Worm (Caenorhabditis elegans) whole organism, L2 larva: ENCODE results near the gene clec-265.

Source experiments
- alr-1 ChIP-seq: fragments of 150-350 bp; optimal IDR thresholded peaks from 2 replicates; lab custom pipeline; 2014; ENCODE audit warnings: missing biosample characterization, missing genetic modification characterization
- ama-1 ChIP-seq: fragments of 150-350 bp; optimal IDR thresholded peaks from 2 replicates; lab custom pipeline; 2018; ENCODE audit warnings: inconsistent platforms
- egl-27 ChIP-seq: sonication (generic microtip); optimal IDR thresholded peaks from 3 replicates; lab custom pipeline; 2017; ENCODE audit warnings: missing biosample characterization, missing genetic modification reagents, missing genetic modification characterization
- lin-13 ChIP-seq: fragments of 150-350 bp; optimal IDR thresholded peaks from 2 replicates; lab custom pipeline; 2014; ENCODE audit warnings: missing biosample characterization, missing genetic modification reagents, missing genetic modification characterization
- nhr-10 ChIP-seq: sonication (generic microtip); optimal IDR thresholded peaks from 2 replicates; lab custom pipeline; 2017; ENCODE audit warnings: missing biosample characterization, missing genetic modification characterization
- nhr-11 ChIP-seq: fragments of 150-350 bp; optimal IDR thresholded peaks from 2 replicates; lab custom pipeline; 2014; ENCODE audit warnings: missing biosample characterization, missing genetic modification characterization
- nhr-12 ChIP-seq: fragments of 150-350 bp; optimal IDR thresholded peaks from 2 replicates; lab custom pipeline; 2014; ENCODE audit warnings: missing biosample characterization, missing genetic modification characterization
- nhr-21 ChIP-seq: fragments of 150-350 bp; optimal IDR thresholded peaks from 2 replicates; lab custom pipeline; 2014; ENCODE audit warnings: missing biosample characterization, missing genetic modification characterization
- nhr-25 ChIP-seq: fragments of 150-350 bp; sonication (generic microtip); optimal IDR thresholded peaks from 3 replicates; lab custom pipeline; 2014; ENCODE audit warnings: missing biosample characterization, missing genetic modification characterization
- nhr-77 ChIP-seq: fragments of 150-350 bp; optimal IDR thresholded peaks from 2 replicates; lab custom pipeline; 2014; ENCODE audit warnings: missing biosample characterization, missing genetic modification characterization
- skn-1 ChIP-seq: sonication (generic microtip); optimal IDR thresholded peaks from 2 replicates; lab custom pipeline; 2017; ENCODE audit warnings: missing biosample characterization, missing genetic modification characterization
- unc-62 ChIP-seq: fragments of 150-350 bp; optimal IDR thresholded peaks from 2 replicates; lab custom pipeline; 2014; ENCODE audit warnings: missing biosample characterization, missing genetic modification reagents, missing genetic modification characterization

DNA sequence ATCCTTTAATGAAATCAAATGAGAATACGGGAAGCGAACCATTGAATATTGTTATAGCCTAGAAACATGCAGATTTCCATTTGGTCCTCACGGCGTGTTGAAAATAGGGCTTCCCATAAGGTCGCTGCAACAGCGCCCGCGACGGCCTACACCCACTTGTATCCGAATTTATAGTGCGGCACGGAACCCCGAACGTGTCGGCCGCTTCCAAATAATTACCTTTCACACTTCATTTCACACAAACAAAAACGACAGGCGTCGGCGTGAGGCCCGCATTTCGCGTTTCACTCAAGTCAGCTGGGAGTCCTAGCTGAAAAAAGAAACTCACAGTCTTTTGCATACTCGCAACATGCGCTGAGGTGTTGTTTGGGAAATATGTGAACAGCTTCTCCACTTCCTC is 1.9 kb downstream of the clec-265 start:
- TF ChIP-seq nhr-12 (tag; lab: Kevin White, UChicago) = no peak
- no peak for TF ChIP-seq alr-1
- TF ChIP-seq lin-13 (GFP tag; lab: Kevin White, UChicago) = no peak
- TF ChIP-seq nhr-77 (tag; lab: Kevin White, UChicago) = no peak
- no peak for TF ChIP-seq ama-1
- TF ChIP-seq nhr-25 (tag; lab: Kevin White, UChicago) = no peak
- no peak for TF ChIP-seq nhr-21 (tag; lab: Kevin White, UChicago)
- TF ChIP-seq skn-1 (tag; lab: Kevin White, UChicago) = no peak
- TF ChIP-seq unc-62 = no peak
- no peak for TF ChIP-seq nhr-11
- no peak for TF ChIP-seq nhr-10
- TF ChIP-seq egl-27 (tag; lab: Kevin White, UChicago) = no peak
